Fruit fly (Drosophila melanogaster) whole organism: ENCODE measurements around the gene CG32318.

ENCODE experiments used
- pan ChIP-seq: fragments of >200 bp; optimal IDR thresholded peaks from 2 replicates; lab custom pipeline; 2017
- psq ChIP-seq: fragments of >200 bp; optimal IDR thresholded peaks from 2 replicates; lab custom pipeline; 2017

DNA sequence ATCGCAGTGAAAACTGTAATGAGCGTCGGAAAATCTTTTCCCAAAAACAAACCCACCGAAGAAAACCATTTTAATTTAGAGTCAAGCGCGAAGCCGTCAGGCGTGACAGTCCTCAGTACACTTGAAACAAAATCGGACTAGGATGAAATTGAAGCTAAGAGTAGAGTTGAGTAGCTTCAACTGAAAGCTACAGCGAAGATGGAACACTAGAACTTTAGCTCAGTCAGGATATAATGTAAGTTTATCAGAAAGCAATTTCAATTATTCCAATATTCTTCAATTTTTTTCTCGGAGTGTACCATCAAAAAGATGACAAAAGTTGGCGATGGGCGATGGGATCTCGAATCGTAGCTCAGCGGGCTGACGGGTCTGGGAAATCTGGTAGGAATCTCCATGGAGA is 30.3 kb downstream of the CG32318 start:
- TF ChIP-seq psq (lab: Kevin White, UChicago) (no peak), pan (lab: Kevin White, UChicago) (no peak)
